Worm (Caenorhabditis elegans) whole organism, L1 larva: ENCODE data around the gene del-9.

Source experiments
- C16A3.4 ChIP-seq: fragments of 150-350 bp; optimal IDR thresholded peaks from 2 replicates; lab custom pipeline; 2014; ENCODE audit warnings: missing biosample characterization, missing genetic modification characterization
- C34B4.2 ChIP-seq: sonication (generic microtip); optimal IDR thresholded peaks from 2 replicates; lab custom pipeline; 2017; ENCODE audit warnings: mild to moderate bottlenecking, missing genetic modification characterization, missing compliant biosample characterization
- F16B12.6 ChIP-seq: fragments of 150-350 bp; optimal IDR thresholded peaks from 2 replicates; lab custom pipeline; 2014; ENCODE audit warnings: missing biosample characterization, missing genetic modification characterization
- Y116A8C.19 ChIP-seq: sonication (generic microtip); optimal IDR thresholded peaks from 2 replicates; lab custom pipeline; 2016; ENCODE audit warnings: missing compliant biosample characterization, missing genetic modification characterization, borderline replicate concordance
- ama-1 ChIP-seq: fragments of 150-350 bp; optimal IDR thresholded peaks from 2 replicates; lab custom pipeline; 2014
- blmp-1 ChIP-seq: fragments of 150-350 bp; optimal IDR thresholded peaks from 2 replicates; lab custom pipeline; 2014; ENCODE audit warnings: missing biosample characterization, missing genetic modification characterization
- ceh-63 ChIP-seq: fragments of 200-800 bp; sonication (Bioruptor generic); optimal IDR thresholded peaks from 2 replicates; lab custom pipeline; 2018; ENCODE audit warnings: mild to moderate bottlenecking, missing genetic modification characterization, missing compliant biosample characterization
- ceh-88 ChIP-seq: fragments of 200-800 bp; sonication (Bioruptor generic); IDR thresholded peaks from 2 replicates; pipeline ENCODE4 v1.3.6; 2022; ENCODE audit warnings: missing genetic modification characterization, missing compliant biosample characterization
- ces-1 ChIP-seq: fragments of 150-350 bp; optimal IDR thresholded peaks from 2 replicates; lab custom pipeline; 2014; ENCODE audit warnings: missing biosample characterization, missing genetic modification reagents, missing genetic modification characterization
- dpl-1 ChIP-seq, 3 experiments: fragments of 150-350 bp in 2 of 3; sonication (generic microtip) in 1 of 3; optimal IDR thresholded peaks; 2 replicates each; lab custom pipeline; 2014 to 2017; ENCODE audit warnings: missing biosample characterization in 3 of 3, missing genetic modification characterization in 3 of 3, missing genetic modification reagents in 3 of 3
- efl-1 ChIP-seq, 4 experiments: fragments of 150-350 bp; optimal IDR thresholded peaks in 3 of 4; peaks in 1 of 4; 1 replicate in 1 of 4; 2 replicates in 3 of 4; lab custom pipeline; 2014; ENCODE audit warnings: missing biosample characterization in 2 of 4, missing genetic modification characterization in 2 of 4, missing genetic modification reagents in 2 of 4
- egl-13 ChIP-seq: sonication (generic microtip); optimal IDR thresholded peaks from 2 replicates; lab custom pipeline; 2016; ENCODE audit warnings: missing genotype, missing genetic modification reagents, missing genetic modification characterization, missing compliant biosample characterization
- elt-2 ChIP-seq: sonication (generic microtip); optimal IDR thresholded peaks from 2 replicates; lab custom pipeline; 2016; ENCODE audit warnings: missing genetic modification characterization, mild to moderate bottlenecking, inconsistent platforms, missing compliant biosample characterization, missing genetic modification reagents
- elt-3 ChIP-seq, 6 experiments: fragments of 150-350 bp in 1 of 6; sonication (generic microtip); optimal IDR thresholded peaks; 2 replicates each; lab custom pipeline; 2017 to 2018; ENCODE audit warnings: missing biosample characterization in 6 of 6, missing genetic modification characterization in 6 of 6, inconsistent platforms in 1 of 6
- ets-5 ChIP-seq: fragments of 200-800 bp; sonication (Bioruptor generic); IDR thresholded peaks from 2 replicates; pipeline ENCODE4 v1.3.6; 2022; ENCODE audit warnings: missing genetic modification characterization, missing compliant biosample characterization
- fkh-4 ChIP-seq: sonication (generic microtip); optimal IDR thresholded peaks from 2 replicates; lab custom pipeline; 2016; ENCODE audit warnings: missing compliant biosample characterization, missing genetic modification characterization, borderline replicate concordance
- hlh-17 ChIP-seq: fragments of 200-800 bp; sonication (Bioruptor generic); optimal IDR thresholded peaks from 2 replicates; lab custom pipeline; 2018; ENCODE audit warnings: missing genetic modification characterization, mild to moderate bottlenecking, missing compliant biosample characterization, moderate library complexity, borderline replicate concordance
- hlh-4 ChIP-seq: sonication (generic microtip); optimal IDR thresholded peaks from 2 replicates; lab custom pipeline; 2016; ENCODE audit warnings: mild to moderate bottlenecking, missing genetic modification characterization, missing compliant biosample characterization
- irx-1 ChIP-seq: sonication (generic microtip); optimal IDR thresholded peaks from 2 replicates; lab custom pipeline; 2016; ENCODE audit warnings: missing genetic modification characterization, missing compliant biosample characterization
- isw-1 ChIP-seq: fragments of 200-800 bp; sonication (Bioruptor generic); IDR thresholded peaks from 2 replicates; pipeline ENCODE4 v1.3.6; 2022; ENCODE audit warnings: missing genetic modification characterization, missing compliant biosample characterization
- lin-35 ChIP-seq, 2 experiments: fragments of 150-350 bp; optimal IDR thresholded peaks; 2 replicates each; lab custom pipeline; 2014; ENCODE audit warnings: missing biosample characterization in 2 of 2, missing genetic modification characterization in 2 of 2, missing genetic modification reagents in 2 of 2
- lin-39 ChIP-seq: fragments of 150-350 bp; optimal IDR thresholded peaks from 2 replicates; lab custom pipeline; 2014; ENCODE audit warnings: missing biosample characterization, missing genetic modification reagents, missing genetic modification characterization
- lir-3 ChIP-seq: sonication (generic microtip); optimal IDR thresholded peaks from 2 replicates; lab custom pipeline; 2016; ENCODE audit warnings: mild to moderate bottlenecking, missing genetic modification characterization, moderate library complexity, missing compliant biosample characterization; ENCODE audit not compliant: poor library complexity
- lsy-2 ChIP-seq, 2 experiments: fragments of 150-350 bp; optimal IDR thresholded peaks; 2 replicates each; lab custom pipeline; 2014; ENCODE audit warnings: missing biosample characterization in 2 of 2, missing genetic modification characterization in 2 of 2
- mdl-1 ChIP-seq, 2 experiments: fragments of 150-350 bp; optimal IDR thresholded peaks; 2 replicates each; lab custom pipeline; 2014 to 2017; ENCODE audit warnings: missing biosample characterization in 2 of 2, missing genetic modification characterization in 2 of 2, inconsistent platforms in 1 of 2
- mef-2 ChIP-seq: fragments of 150-350 bp; optimal IDR thresholded peaks from 2 replicates; lab custom pipeline; 2014; ENCODE audit warnings: missing biosample characterization, missing genetic modification characterization
- mep-1 ChIP-seq: fragments of 150-350 bp; optimal IDR thresholded peaks from 2 replicates; lab custom pipeline; 2014; ENCODE audit warnings: missing biosample characterization, missing genetic modification characterization
- nhr-11 ChIP-seq: fragments of 150-350 bp; optimal IDR thresholded peaks from 2 replicates; lab custom pipeline; 2014; ENCODE audit warnings: missing biosample characterization, missing genetic modification characterization
- nhr-12 ChIP-seq: sonication (generic microtip); optimal IDR thresholded peaks from 2 replicates; lab custom pipeline; 2017; ENCODE audit warnings: missing biosample characterization, missing genetic modification characterization
- nhr-19 ChIP-seq: fragments of 200-800 bp; sonication (Bioruptor generic); conservative IDR thresholded peaks from 2 replicates; pipeline ENCODE4 v1.3.6; 2022; ENCODE audit warnings: missing genetic modification characterization, missing compliant biosample characterization
- nhr-20 ChIP-seq: sonication (generic microtip); optimal IDR thresholded peaks from 2 replicates; lab custom pipeline; 2016; ENCODE audit warnings: mild to moderate bottlenecking, missing genetic modification characterization, missing compliant biosample characterization
- nhr-237 ChIP-seq: fragments of 150-350 bp; optimal IDR thresholded peaks from 2 replicates; lab custom pipeline; 2014; ENCODE audit warnings: missing biosample characterization, missing genetic modification characterization
- nhr-28 ChIP-seq: fragments of 150-350 bp; optimal IDR thresholded peaks from 2 replicates; lab custom pipeline; 2014; ENCODE audit warnings: missing biosample characterization, missing genetic modification characterization
- nhr-47 ChIP-seq: sonication (generic microtip); optimal IDR thresholded peaks from 2 replicates; lab custom pipeline; 2016; ENCODE audit warnings: mild to moderate bottlenecking, missing genetic modification characterization, moderate library complexity, missing compliant biosample characterization
- nhr-71 ChIP-seq: sonication (generic microtip); optimal IDR thresholded peaks from 2 replicates; lab custom pipeline; 2016; ENCODE audit warnings: mild to moderate bottlenecking, missing genetic modification characterization, moderate library complexity, missing compliant biosample characterization
- nhr-76 ChIP-seq: sonication (generic microtip); optimal IDR thresholded peaks from 2 replicates; lab custom pipeline; 2017; ENCODE audit warnings: missing biosample characterization, missing genetic modification characterization
- nhr-77 ChIP-seq: fragments of 150-350 bp; optimal IDR thresholded peaks from 2 replicates; lab custom pipeline; 2014; ENCODE audit warnings: missing biosample characterization, missing genetic modification characterization
- nhr-84 ChIP-seq: sonication (generic microtip); optimal IDR thresholded peaks from 2 replicates; lab custom pipeline; 2017; ENCODE audit warnings: missing biosample characterization, missing genetic modification characterization
- nhr-85 ChIP-seq: sonication (generic microtip); peaks from one replicate; lab custom pipeline; 2016; ENCODE audit warnings: missing genetic modification characterization, inconsistent platforms, missing compliant biosample characterization
- pax-3 ChIP-seq: fragments of 200-800 bp; sonication (Bioruptor generic); optimal IDR thresholded peaks from 2 replicates; lab custom pipeline; 2018; ENCODE audit warnings: mild to moderate bottlenecking, missing genetic modification characterization, moderate library complexity, missing compliant biosample characterization
- pqm-1 ChIP-seq: sonication (generic microtip); optimal IDR thresholded peaks from 3 replicates; lab custom pipeline; 2017; ENCODE audit warnings: missing biosample characterization, missing genetic modification characterization
- skn-1 ChIP-seq: fragments of 150-350 bp; optimal IDR thresholded peaks from 2 replicates; lab custom pipeline; 2014; ENCODE audit warnings: missing biosample characterization, missing genetic modification characterization
- sptf-1 ChIP-seq: fragments of 150-350 bp; optimal IDR thresholded peaks from 2 replicates; lab custom pipeline; 2014; ENCODE audit warnings: missing biosample characterization, missing genetic modification characterization
- tlp-1 ChIP-seq: fragments of 150-350 bp; optimal IDR thresholded peaks from 2 replicates; lab custom pipeline; 2014; ENCODE audit warnings: missing biosample characterization, missing genetic modification characterization
- unc-62 ChIP-seq: fragments of 150-350 bp; optimal IDR thresholded peaks from 2 replicates; lab custom pipeline; 2014; ENCODE audit warnings: missing biosample characterization, missing genetic modification reagents, missing genetic modification characterization
- unc-86 ChIP-seq: sonication (generic microtip); optimal IDR thresholded peaks from 2 replicates; lab custom pipeline; 2016; ENCODE audit warnings: missing genetic modification characterization, missing compliant biosample characterization
- xbp-1 ChIP-seq: sonication (generic microtip); optimal IDR thresholded peaks from 2 replicates; lab custom pipeline; 2016; ENCODE audit warnings: missing genetic modification characterization, missing compliant biosample characterization
- zag-1 ChIP-seq: fragments of 150-350 bp; optimal IDR thresholded peaks from 2 replicates; lab custom pipeline; 2014; ENCODE audit warnings: missing biosample characterization, missing genetic modification characterization
- ztf-11 ChIP-seq, 2 experiments: sonication (generic microtip); optimal IDR thresholded peaks; 2 replicates each; lab custom pipeline; 2016 to 2017; ENCODE audit warnings: missing genetic modification characterization in 2 of 2, missing biosample characterization in 1 of 2, missing compliant biosample characterization in 1 of 2

The del-9 gene

DNA sequence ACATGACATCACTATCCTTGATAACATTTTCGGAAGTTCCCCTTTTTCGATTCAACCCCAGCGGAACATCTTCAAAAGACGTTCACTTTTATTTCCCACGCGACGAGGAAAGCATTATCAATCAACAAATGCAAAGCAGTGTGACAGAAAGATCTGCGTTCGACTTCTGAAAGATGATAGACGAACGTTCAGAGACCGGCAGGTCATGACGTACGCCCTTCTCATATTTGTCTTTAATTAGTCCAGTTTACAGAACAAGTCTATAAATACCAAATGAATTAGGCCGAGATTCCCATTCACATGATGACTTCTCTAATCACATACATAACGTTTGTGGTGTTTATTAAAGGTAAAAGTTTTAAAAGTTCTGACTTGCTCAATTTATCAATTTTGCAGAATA lies 37.5 kb upstream of the del-9 start, which contains the start of gene R11G1.11:
TSS of gene R11G1.11 (plus strand) at position 301 of the 400 bp plus-strand sequence.
- TF ChIP-seq nhr-19 (GFP tag; lab: Robert Waterston, UW) (no peak), mdl-1 (tag; optimal IDR thresholded peaks at IDR 0.05; lab: Kevin White, UChicago) (no peak), irx-1 (tag; lab: Kevin White, UChicago) (no peak)

DNA sequence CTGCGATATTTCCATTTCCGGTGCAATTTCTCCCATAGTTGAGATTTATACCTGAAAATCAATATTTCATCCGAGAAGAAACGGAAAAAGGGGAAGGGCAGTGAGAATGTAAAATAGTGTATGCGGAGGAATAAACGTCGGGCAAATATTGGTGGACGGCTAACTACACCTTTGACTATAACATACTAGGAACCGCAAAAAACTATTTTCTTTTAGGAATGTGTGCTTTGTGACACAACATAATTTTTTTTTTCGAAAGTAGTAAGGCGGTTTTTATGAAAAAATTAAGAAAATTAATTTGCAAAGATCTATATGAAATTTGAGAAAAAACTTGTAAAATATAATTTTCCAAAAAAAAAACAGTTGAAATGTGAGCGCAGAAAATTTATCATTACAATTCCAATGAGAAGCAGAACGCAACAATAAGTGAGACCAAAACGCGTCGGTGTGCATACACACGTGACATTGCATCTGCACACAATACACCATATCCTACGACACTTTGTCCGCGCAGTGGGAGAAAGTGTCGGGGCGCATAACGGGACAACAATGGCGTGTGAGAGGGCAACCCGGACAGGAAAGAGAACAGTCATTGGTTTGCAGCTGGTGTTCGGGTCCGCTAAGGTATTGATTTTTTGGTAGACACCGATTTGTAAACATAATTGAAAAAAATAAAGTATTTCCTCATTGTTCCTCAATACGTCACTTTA lies 33.1 kb upstream of the del-9 start, which contains the start of the genes sax-1 and R11G1.2:
TSS of gene sax-1 (minus strand) at position 51 of the 710 bp plus-strand sequence.
TSS of gene R11G1.2 (plus strand) at position 515 of the 710 bp plus-strand sequence.
- TF ChIP-seq dpl-1 (GFP tag; optimal IDR thresholded peaks at IDR 0.05; lab: Kevin White, UChicago) (peak in 2 of 3 experiments; percentile 35 to 43), skn-1 (no peak), blmp-1 (tag; lab: Kevin White, UChicago) (peak; percentile 85), lin-35 (GFP tag; optimal IDR thresholded peaks at IDR 0.05; lab: Kevin White, UChicago) (peak; percentile 36 to 67), nhr-237 (tag; lab: Kevin White, UChicago) (no peak), pqm-1 (tag; lab: Kevin White, UChicago) (no peak), nhr-85 (tag; lab: Kevin White, UChicago) (peak; percentile 75), hlh-17 (GFP tag; lab: Kevin White, UChicago) (no peak), nhr-11 (no peak), isw-1 (GFP tag; lab: Robert Waterston, UW) (peak; percentile 5; the same call in 1 of the 2 replicates), elt-3 (tag; optimal IDR thresholded peaks at IDR 0.05; lab: Kevin White, UChicago) (no peak), nhr-28 (tag; lab: Kevin White, UChicago) (no peak), F16B12.6 (tag; lab: Kevin White, UChicago) (peak; percentile 89), nhr-19 (GFP tag; lab: Robert Waterston, UW) (peak; percentile 42; the same call in 1 of the 2 replicates), unc-86 (tag; lab: Kevin White, UChicago) (peak; percentile 30), nhr-76 (tag; lab: Kevin White, UChicago) (no peak), ces-1 (GFP tag; lab: Kevin White, UChicago) (no peak), xbp-1 (peak; percentile 53), nhr-77 (no peak), hlh-4 (tag; lab: Kevin White, UChicago) (no peak), elt-2 (tag; lab: Kevin White, UChicago) (peak; percentile 6), ama-1 (lab: Kevin White, UChicago) (no peak), mef-2 (tag; lab: Kevin White, UChicago) (no peak), nhr-47 (tag; lab: Kevin White, UChicago) (peak; percentile 67), efl-1 (optimal IDR thresholded peaks at IDR 0.05; lab: Kevin White, UChicago) (peak; percentile 29 to 45), efl-1 (GFP tag; optimal IDR thresholded peaks at IDR 0.05 in 1 of 2; lab: Kevin White, UChicago) (peak; percentile 20 to 93), ztf-11 (tag; optimal IDR thresholded peaks at IDR 0.05; lab: Kevin White, UChicago) (peak in 1 of 2 experiments; percentile 40), lir-3 (tag; lab: Kevin White, UChicago) (no peak), fkh-4 (no peak), sptf-1 (tag; lab: Kevin White, UChicago) (no peak), ceh-63 (no peak), nhr-12 (tag; lab: Kevin White, UChicago) (no peak), zag-1 (tag; lab: Kevin White, UChicago) (no peak), pax-3 (tag; lab: Kevin White, UChicago) (no peak), nhr-20 (peak; percentile 62), lin-39 (tag; lab: Kevin White, UChicago) (peak; percentile 3), Y116A8C.19 (tag; lab: Kevin White, UChicago) (no peak), unc-62 (no peak), nhr-71 (tag; lab: Kevin White, UChicago) (peak; percentile 71), tlp-1 (no peak), C16A3.4 (peak; percentile 35), ceh-88 (peak; percentile 15; the same call in 1 of the 2 replicates), ets-5 (GFP tag; lab: Robert Waterston, UW) (no peak), mep-1 (peak; percentile 80), lsy-2 (tag; optimal IDR thresholded peaks at IDR 0.05; lab: Kevin White, UChicago) (peak; percentile 58 to 59), egl-13 (tag; lab: Kevin White, UChicago) (no peak), nhr-84 (tag; lab: Kevin White, UChicago) (no peak), C34B4.2 (tag; lab: Kevin White, UChicago) (no peak)
